Fruit fly (Drosophila melanogaster): ENCODE results near the gene Tbc1d15-17.

Tbc1d15-17 gene

DNA sequence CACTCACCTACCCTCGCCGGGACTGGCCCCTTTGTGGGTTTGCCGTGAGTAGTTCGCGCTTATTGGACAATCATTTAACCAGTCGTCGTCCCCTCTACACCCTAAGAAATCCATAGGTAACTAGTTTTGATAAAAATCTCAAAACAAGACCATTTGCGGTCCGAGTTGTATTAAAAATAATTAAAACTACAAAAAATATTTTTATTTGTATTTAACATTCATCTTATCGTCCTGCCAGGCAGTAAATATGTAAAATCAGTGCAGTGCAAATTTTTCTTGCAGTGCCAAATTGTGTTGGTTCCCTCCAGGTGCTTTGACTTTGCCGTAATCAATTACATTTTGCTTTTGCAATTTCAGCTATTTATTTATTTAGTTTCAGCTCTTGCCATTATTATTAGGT lies 36.8 kb downstream of the Tbc1d15-17 start (continued):
- TF ChIP-seq otp (GFP tag; IDR thresholded peaks at IDR 0.05) (no peak), tap (tag; optimal IDR thresholded peaks at IDR 0.05) (no peak)

DNA sequence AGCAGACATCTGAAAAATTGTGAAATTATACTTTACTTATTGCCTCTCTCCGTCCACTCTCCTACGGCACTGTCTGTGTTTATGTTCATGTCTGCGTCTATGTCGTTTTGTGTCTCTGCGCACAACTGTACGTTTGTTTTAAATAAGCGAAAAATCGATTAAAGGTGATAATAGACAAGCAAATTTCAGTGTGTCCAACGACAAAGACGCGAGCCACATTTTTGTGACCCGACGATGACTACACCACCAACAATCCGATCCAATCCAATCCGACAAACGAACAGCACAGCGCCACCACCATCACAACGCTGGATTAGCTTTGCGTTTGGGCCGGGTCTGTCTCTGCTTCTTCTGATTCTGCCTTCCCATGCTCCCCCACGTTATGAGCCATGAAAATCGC lies 37.6 kb downstream of the Tbc1d15-17 start:
- peak; percentile 7 for TF ChIP-seq CG12155 (GFP tag; optimal IDR thresholded peaks at IDR 0.05)
- TF ChIP-seq oc (tag; optimal IDR thresholded peaks at IDR 0.05), result peak; percentile 9
- TF ChIP-seq CG32767 (GFP tag; IDR thresholded peaks at IDR 0.05), result no peak
- TF ChIP-seq slbo (GFP tag; IDR thresholded peaks at IDR 0.05), result 0 out of 2 replicates have a peak, but pooled peaks have one; percentile 3
- no peak for TF ChIP-seq CG7786 (GFP tag; optimal IDR thresholded peaks at IDR 0.05)
- TF ChIP-seq kah (GFP tag; optimal IDR thresholded peaks at IDR 0.05), result no peak
- no peak for TF ChIP-seq CG2875 (GFP tag; optimal IDR thresholded peaks at IDR 0.05)
- TF ChIP-seq sd (tag; optimal IDR thresholded peaks at IDR 0.05), result peak; percentile 45
- TF ChIP-seq onecut (GFP tag; IDR thresholded peaks at IDR 0.05), result peak; percentile 75
- TF ChIP-seq CG8944 (GFP tag; optimal IDR thresholded peaks at IDR 0.05), result no peak
- no peak for TF ChIP-seq Awh (GFP tag; IDR thresholded peaks at IDR 0.05)
- TF ChIP-seq bbx (GFP tag; IDR thresholded peaks at IDR 0.05; ENCODE audit: partially characterized antibody), result peak; percentile 12; the same call in 1 of the 2 replicates
- no peak for TF ChIP-seq gcm (GFP tag; optimal IDR thresholded peaks at IDR 0.05)
- TF ChIP-seq Med (GFP tag), result peak; percentile 69
- TF ChIP-seq Dll (GFP tag; IDR thresholded peaks at IDR 0.05; ENCODE audit: partially characterized antibody), result no peak
- TF ChIP-seq CG2199 (GFP tag; IDR thresholded peaks at IDR 0.05), result 0 out of 3 replicates have a peak, but pooled peaks have one; percentile 11
- peak; percentile 67 for TF ChIP-seq Deaf1 (tag; optimal IDR thresholded peaks at IDR 0.05)
- TF ChIP-seq ind (GFP tag; optimal IDR thresholded peaks at IDR 0.05), result no peak
- peak; percentile 14 for TF ChIP-seq CG17385 (GFP tag; optimal IDR thresholded peaks at IDR 0.05)

dm6 chr2L:246656-247340 lies 39.8 kb downstream of the Tbc1d15-17 start:
- TF ChIP-seq CG6175 (GFP tag; IDR thresholded peaks at IDR 0.05) (no peak), Jarid2 (GFP tag; optimal IDR thresholded peaks at IDR 0.05) (no peak), CG1233 (GFP tag; optimal IDR thresholded peaks at IDR 0.05) (no peak), Abd-B (GFP tag; optimal IDR thresholded peaks at IDR 0.05) (no peak), az2 (GFP tag; optimal IDR thresholded peaks at IDR 0.05) (no peak), Xrp1 (GFP tag; IDR thresholded peaks at IDR 0.05) (0 out of 2 replicates have a peak, but pooled peaks have one; percentile 20), CG6765 (GFP tag; optimal IDR thresholded peaks at IDR 0.05) (no peak), CG3847 (GFP tag; IDR thresholded peaks at IDR 0.05) (no peak), CG17385 (GFP tag; optimal IDR thresholded peaks at IDR 0.05) (peak; percentile 7), CG8478 (optimal IDR thresholded peaks at IDR 0.05) (no peak), ERR (GFP tag; optimal IDR thresholded peaks at IDR 0.05) (no peak), Nf-YA (GFP tag; IDR thresholded peaks at IDR 0.05) (0 out of 2 replicates have a peak, but pooled peaks have one; percentile 2), sna (GFP tag; IDR thresholded peaks at IDR 0.05; ENCODE audit: partially characterized antibody) (peak; percentile 57; the same call in 1 of the 2 replicates), bsh (GFP tag; optimal IDR thresholded peaks at IDR 0.05) (peak in 1 of 2 experiments; percentile 76), scrt (GFP tag; optimal IDR thresholded peaks at IDR 0.05) (peak; percentile 92), CG1832 (GFP tag; optimal IDR thresholded peaks at IDR 0.05) (no peak), stc (GFP tag; IDR thresholded peaks at IDR 0.05) (0 out of 2 replicates have a peak, but pooled peaks have one; percentile 10), CG9727 (GFP tag; optimal IDR thresholded peaks at IDR 0.05) (no peak), CG8765 (GFP tag; IDR thresholded peaks at IDR 0.05) (no peak), HmgZ (tag; optimal IDR thresholded peaks at IDR 0.05) (peak; percentile 29), CG1529 (GFP tag; optimal IDR thresholded peaks at IDR 0.05) (no peak), GATAe (GFP tag; conservative IDR thresholded peaks at IDR 0.05) (no peak), wdn (GFP tag; IDR thresholded peaks at IDR 0.05) (no peak), CG10654 (GFP tag; optimal IDR thresholded peaks at IDR 0.05) (no peak), CG30403 (GFP tag; optimal IDR thresholded peaks at IDR 0.05) (no peak), chif (GFP tag; optimal IDR thresholded peaks at IDR 0.05) (no peak), nom (GFP tag; optimal IDR thresholded peaks at IDR 0.05) (peak; percentile 94), CG10565 (GFP tag; optimal IDR thresholded peaks at IDR 0.05) (no peak)
